Fruit fly (Drosophila melanogaster): ENCODE results near the gene CG16711.
A peak's percentile ranks its signal among the peaks of the same experiment; 100 is the strongest.

Gene CG16711

DNA sequence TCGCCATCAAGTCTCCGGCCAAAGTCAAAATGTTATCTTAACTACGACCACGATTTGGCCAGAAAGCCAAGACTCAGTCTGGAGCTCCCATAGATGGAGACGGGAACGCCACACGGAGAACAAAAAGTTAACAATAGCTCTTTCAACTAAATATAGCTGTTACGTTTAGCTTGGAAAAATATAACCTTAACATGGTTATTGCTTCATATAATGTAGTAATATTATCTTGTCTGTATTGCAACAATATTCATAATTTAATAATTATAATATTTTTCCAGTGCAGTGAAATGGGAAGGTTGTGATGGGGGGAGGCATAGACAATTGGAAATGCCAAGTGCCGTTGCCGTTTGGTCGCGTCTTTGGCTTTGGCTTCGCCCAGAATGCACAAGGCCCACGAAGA is 41.3 kb downstream of the CG16711 start:
- no peak for TF ChIP-seq pita (GFP tag; optimal IDR thresholded peaks at IDR 0.05)
- TF ChIP-seq bsh (GFP tag; optimal IDR thresholded peaks at IDR 0.05), result peak; percentile 8 to 9
- peak; percentile 79 for TF ChIP-seq Drgx (GFP tag; IDR thresholded peaks at IDR 0.05)
- TF ChIP-seq sens (GFP tag), result peak; percentile 66
- TF ChIP-seq Hr51 (GFP tag; optimal IDR thresholded peaks at IDR 0.05), result no peak
- TF ChIP-seq Hmx (GFP tag; optimal IDR thresholded peaks at IDR 0.05), result no peak
- TF ChIP-seq hbn (GFP tag; IDR thresholded peaks at IDR 0.05; ENCODE audit: partially characterized antibody), result no peak
- TF ChIP-seq Blimp-1 (GFP tag; optimal IDR thresholded peaks at IDR 0.05), result peak; percentile 11
- TF ChIP-seq tna (GFP tag; IDR thresholded peaks at IDR 0.05; ENCODE audit: partially characterized antibody), result no peak
- peak; percentile 31 for TF ChIP-seq CG2712 (tag; optimal IDR thresholded peaks at IDR 0.05)

DNA sequence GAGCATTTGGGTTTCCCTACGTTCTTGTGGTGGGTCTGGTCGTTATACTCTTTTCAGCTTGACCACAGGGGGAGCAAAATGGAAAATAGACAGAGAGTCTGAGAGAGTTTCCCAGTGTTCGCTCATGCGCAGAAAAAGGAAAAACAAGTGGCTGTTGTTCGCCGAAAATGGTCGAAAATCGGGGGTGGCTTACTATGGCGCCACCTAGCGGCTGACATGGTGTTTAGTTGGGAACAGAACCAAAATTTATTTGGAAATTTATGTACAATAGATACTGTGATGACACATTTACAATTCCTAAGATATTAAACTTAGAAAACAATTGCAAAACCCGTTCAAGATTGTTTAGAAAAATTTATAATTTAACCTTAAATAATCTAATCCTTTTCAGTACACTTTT is 47.5 kb downstream of the CG16711 start:
- TF ChIP-seq CG17328 (GFP tag; IDR thresholded peaks at IDR 0.05) (no peak), CG6175 (GFP tag; IDR thresholded peaks at IDR 0.05) (no peak), Doc3 (GFP tag; IDR thresholded peaks at IDR 0.05; ENCODE audit: partially characterized antibody) (no peak), CG7963 (GFP tag; IDR thresholded peaks at IDR 0.05; ENCODE audit: partially characterized antibody) (no peak), pho (GFP tag; optimal IDR thresholded peaks at IDR 0.05) (no peak), D (optimal IDR thresholded peaks at IDR 0.05) (no peak), D (GFP tag; optimal IDR thresholded peaks at IDR 0.05) (no peak), Opbp (GFP tag; IDR thresholded peaks at IDR 0.05; ENCODE audit: partially characterized antibody) (0 out of 3 replicates have a peak, but pooled peaks have one; percentile 41), ab (GFP tag; optimal IDR thresholded peaks at IDR 0.05) (no peak), CG9932 (GFP tag; IDR thresholded peaks at IDR 0.05) (peak; percentile 39; the same call in 1 of the 2 replicates), tio (GFP tag; optimal IDR thresholded peaks at IDR 0.05) (no peak), pita (GFP tag; optimal IDR thresholded peaks at IDR 0.05) (peak; percentile 56), caup (GFP tag; optimal IDR thresholded peaks at IDR 0.05; ENCODE audit: severe bottlenecking) (no peak), twi (tag; optimal IDR thresholded peaks at IDR 0.05) (no peak), H2.0 (GFP tag; IDR thresholded peaks at IDR 0.05) (0 out of 2 replicates have a peak, but pooled peaks have one; percentile 13), luna (GFP tag; optimal IDR thresholded peaks at IDR 0.05) (no peak), Myb (GFP tag; optimal IDR thresholded peaks at IDR 0.05) (peak; percentile 5), btn (GFP tag; optimal IDR thresholded peaks at IDR 0.05) (no peak), ttk (GFP tag; IDR thresholded peaks at IDR 0.05) (peak; percentile 25; the same call in 1 of the 2 replicates), slbo (GFP tag; IDR thresholded peaks at IDR 0.05) (peak; percentile 36; the same call in 1 of the 2 replicates), crp (GFP tag; optimal IDR thresholded peaks at IDR 0.05) (no peak), Dip2 (GFP tag; IDR thresholded peaks at IDR 0.05) (no peak), seq (GFP tag; IDR thresholded peaks at IDR 0.05) (peak; percentile 78), hkb (optimal IDR thresholded peaks at IDR 0.05) (peak; percentile 45), hkb (GFP tag; IDR thresholded peaks at IDR 0.05) (no peak), CG2712 (tag; optimal IDR thresholded peaks at IDR 0.05) (peak; percentile 26), lab (GFP tag; optimal IDR thresholded peaks at IDR 0.05) (no peak), CG11456 (GFP tag; IDR thresholded peaks at IDR 0.05) (peak; percentile 10; the same call in 1 of the 3 replicates), Lpt (GFP tag; optimal IDR thresholded peaks at IDR 0.05) (no peak), Hr3 (GFP tag; optimal IDR thresholded peaks at IDR 0.05) (no peak), CG7786 (GFP tag; optimal IDR thresholded peaks at IDR 0.05) (no peak), CG17361 (GFP tag; IDR thresholded peaks at IDR 0.05) (no peak), CG10366 (GFP tag; IDR thresholded peaks at IDR 0.05) (no peak), CG32532 (GFP tag; IDR thresholded peaks at IDR 0.05) (peak; percentile 55), lola (GFP tag; optimal IDR thresholded peaks at IDR 0.05) (no peak), CTCF (GFP tag; optimal IDR thresholded peaks at IDR 0.05) (peak; percentile 91), CG15601 (tag; optimal IDR thresholded peaks at IDR 0.05) (no peak), CG10209 (GFP tag; optimal IDR thresholded peaks at IDR 0.05) (no peak), ewg (GFP tag; optimal IDR thresholded peaks at IDR 0.05) (peak; percentile 97), CG42726 (GFP tag; IDR thresholded peaks at IDR 0.05; ENCODE audit: partially characterized antibody) (0 out of 2 replicates have a peak, but pooled peaks have one; percentile 22), CG13296 (GFP tag; optimal IDR thresholded peaks at IDR 0.05) (no peak)

Measured in whole organism, embryonic.